Fruit fly (Drosophila melanogaster) whole organism, pupa: ENCODE data around the gene CG18599.

Experiments used
- CG10348 ChIP-seq: fragments of 200-800 bp; sonication (Bioruptor generic); IDR thresholded peaks from 2 replicates; pipeline ENCODE4 v1.3.6; 2022; ENCODE audit warnings: missing biosample characterization, missing genetic modification characterization
- CG12605 ChIP-seq: fragments of 200-800 bp; sonication (Bioruptor generic); IDR thresholded peaks from 2 replicates; pipeline ENCODE4 v1.3.6; 2022; ENCODE audit warnings: missing biosample characterization, missing genetic modification characterization
- CG13204 ChIP-seq: fragments of 200-800 bp; sonication (Bioruptor generic); optimal IDR thresholded peaks from 2 replicates; lab custom pipeline; 2018; ENCODE audit warnings: missing biosample characterization, mild to moderate bottlenecking, missing genetic modification characterization, moderate library complexity
- CG14655 ChIP-seq: fragments of 200-800 bp; sonication (Bioruptor generic); optimal IDR thresholded peaks from 3 replicates; lab custom pipeline; 2017; ENCODE audit warnings: mild to moderate bottlenecking, missing biosample characterization, missing genetic modification reagents, missing genetic modification characterization
- CG17806 ChIP-seq: fragments of 200-800 bp; sonication (Bioruptor generic); optimal IDR thresholded peaks from 2 replicates; lab custom pipeline; 2018; ENCODE audit warnings: missing biosample characterization, mild to moderate bottlenecking, missing genetic modification characterization, moderate library complexity
- CG32121 ChIP-seq: fragments of 200-800 bp; sonication (Bioruptor generic); IDR thresholded peaks from 2 replicates; pipeline ENCODE4 v1.3.6; 2022; ENCODE audit warnings: missing biosample characterization, missing genetic modification characterization
- CG34367 ChIP-seq: fragments of 200-800 bp; sonication (Bioruptor generic); optimal IDR thresholded peaks from 2 replicates; lab custom pipeline; 2018; ENCODE audit warnings: missing biosample characterization, mild to moderate bottlenecking, missing genetic modification characterization
- CG8159 ChIP-seq: fragments of 200-800 bp; sonication (Bioruptor generic); optimal IDR thresholded peaks from 3 replicates; lab custom pipeline; 2018; ENCODE audit warnings: missing biosample characterization, mild to moderate bottlenecking, missing genetic modification characterization, moderate library complexity
- CG9948 ChIP-seq: fragments of 200-800 bp; sonication (Bioruptor generic); optimal IDR thresholded peaks from 2 replicates; lab custom pipeline; 2018; ENCODE audit warnings: missing biosample characterization, mild to moderate bottlenecking, missing genetic modification characterization, moderate library complexity
- D1 ChIP-seq: fragments of 200-800 bp; sonication (Bioruptor generic); optimal IDR thresholded peaks from 2 replicates; lab custom pipeline; 2018; ENCODE audit warnings: missing biosample characterization, mild to moderate bottlenecking, missing genetic modification characterization, moderate library complexity
- EcR ChIP-seq: fragments of 200-800 bp; sonication (Bioruptor generic); optimal IDR thresholded peaks from 3 replicates; lab custom pipeline; 2019; ENCODE audit warnings: missing biosample characterization, missing genetic modification characterization, mild to moderate bottlenecking, moderate library complexity, missing genetic modification reagents
- Ets98B ChIP-seq: fragments of 200-800 bp; sonication (Bioruptor generic); IDR thresholded peaks from 2 replicates; pipeline ENCODE4 v1.3.6; 2022; ENCODE audit warnings: missing biosample characterization, missing genetic modification characterization
- Pif1A ChIP-seq: fragments of 200-800 bp; sonication (Bioruptor generic); optimal IDR thresholded peaks from 3 replicates; lab custom pipeline; 2016; ENCODE audit warnings: missing biosample characterization, missing genetic modification characterization
- gl ChIP-seq: fragments of 200-800 bp; sonication (Bioruptor generic); optimal IDR thresholded peaks from 2 replicates; lab custom pipeline; 2018; ENCODE audit warnings: missing biosample characterization, mild to moderate bottlenecking, missing genetic modification characterization

DNA sequence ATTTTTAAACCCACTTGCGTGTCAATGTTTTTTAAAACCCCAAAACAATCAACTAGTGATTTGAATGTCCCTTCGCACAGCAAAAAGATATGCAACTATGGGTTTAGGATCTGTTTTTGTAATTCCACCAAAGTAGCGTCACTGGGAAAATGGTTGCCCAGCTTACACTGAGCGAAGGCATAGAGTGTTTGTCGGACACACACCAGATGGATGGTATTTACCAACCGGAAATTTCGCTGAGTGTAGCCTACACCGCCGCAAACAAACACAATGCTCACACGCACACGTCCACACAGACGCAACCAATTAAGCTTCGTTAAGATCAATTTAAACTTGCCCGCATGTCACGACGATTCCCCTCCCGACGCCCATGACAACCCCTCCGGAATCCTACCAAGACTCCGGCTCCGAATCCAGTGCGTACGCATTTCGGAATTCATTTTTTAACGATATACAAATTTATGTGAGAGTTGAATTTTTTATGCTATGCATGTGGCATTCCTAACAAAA is 38.8 kb upstream of the CG18599 start:
- TF ChIP-seq EcR (GFP tag; lab: Kevin White, UChicago) (no peak), gl (tag; lab: Kevin White, UChicago) (no peak), CG10348 (GFP tag; lab: Robert Waterston, UW) (no peak), CG13204 (GFP tag; lab: Kevin White, UChicago) (no peak), D1 (tag; lab: Kevin White, UChicago) (no peak), CG14655 (GFP tag; lab: Kevin White, UChicago) (no peak), CG34367 (tag; lab: Kevin White, UChicago) (no peak), CG8159 (tag; lab: Kevin White, UChicago) (no peak), CG32121 (no peak), Pif1A (no peak), CG12605 (GFP tag; lab: Robert Waterston, UW) (no peak), CG17806 (no peak), Ets98B (peak; percentile 29; the same call in 1 of the 2 replicates), CG9948 (tag; lab: Kevin White, UChicago) (no peak)
